Worm (Caenorhabditis elegans) whole organism, L1 larva: ENCODE measurements around the gene cyn-16.
A peak's percentile ranks its signal among the peaks of the same experiment; 100 is the strongest.

Experiments used
- C04F5.9 ChIP-seq: sonication (generic microtip); optimal IDR thresholded peaks from 2 replicates; lab custom pipeline; 2016; ENCODE audit warnings: missing genetic modification characterization, missing compliant biosample characterization
- C16A3.4 ChIP-seq: fragments of 150-350 bp; optimal IDR thresholded peaks from 2 replicates; lab custom pipeline; 2014; ENCODE audit warnings: missing biosample characterization, missing genetic modification characterization
- C34B4.2 ChIP-seq: sonication (generic microtip); optimal IDR thresholded peaks from 2 replicates; lab custom pipeline; 2017; ENCODE audit warnings: mild to moderate bottlenecking, missing genetic modification characterization, missing compliant biosample characterization
- F16B12.6 ChIP-seq: fragments of 150-350 bp; optimal IDR thresholded peaks from 2 replicates; lab custom pipeline; 2014; ENCODE audit warnings: missing biosample characterization, missing genetic modification characterization
- Y116A8C.19 ChIP-seq: sonication (generic microtip); optimal IDR thresholded peaks from 2 replicates; lab custom pipeline; 2016; ENCODE audit warnings: missing compliant biosample characterization, missing genetic modification characterization, borderline replicate concordance
- aha-1 ChIP-seq: fragments of 150-350 bp; optimal IDR thresholded peaks from 2 replicates; lab custom pipeline; 2014; ENCODE audit warnings: missing biosample characterization, missing genetic modification characterization
- ama-1 ChIP-seq: fragments of 150-350 bp; optimal IDR thresholded peaks from 2 replicates; lab custom pipeline; 2014
- blmp-1 ChIP-seq: fragments of 150-350 bp; optimal IDR thresholded peaks from 2 replicates; lab custom pipeline; 2014; ENCODE audit warnings: missing biosample characterization, missing genetic modification characterization
- ceh-8 ChIP-seq: fragments of 200-800 bp; sonication (Bioruptor generic); optimal IDR thresholded peaks from 2 replicates; lab custom pipeline; 2018; ENCODE audit warnings: mild to moderate bottlenecking, missing genetic modification characterization, moderate library complexity, missing compliant biosample characterization
- ceh-82 ChIP-seq, 3 experiments: fragments of 150-350 bp in 1 of 3; sonication (generic microtip) in 2 of 3; optimal IDR thresholded peaks; 2 replicates each; lab custom pipeline; 2014 to 2017; ENCODE audit warnings: missing biosample characterization in 3 of 3, missing genetic modification characterization in 3 of 3
- ceh-88 ChIP-seq: fragments of 200-800 bp; sonication (Bioruptor generic); IDR thresholded peaks from 2 replicates; pipeline ENCODE4 v1.3.6; 2022; ENCODE audit warnings: missing genetic modification characterization, missing compliant biosample characterization
- ceh-90 ChIP-seq: sonication (generic microtip); optimal IDR thresholded peaks from 2 replicates; lab custom pipeline; 2016; ENCODE audit warnings: missing genetic modification characterization, missing compliant biosample characterization
- ces-1 ChIP-seq: fragments of 150-350 bp; optimal IDR thresholded peaks from 2 replicates; lab custom pipeline; 2014; ENCODE audit warnings: missing biosample characterization, missing genetic modification reagents, missing genetic modification characterization
- dpl-1 ChIP-seq, 3 experiments: fragments of 150-350 bp in 2 of 3; sonication (generic microtip) in 1 of 3; optimal IDR thresholded peaks; 2 replicates each; lab custom pipeline; 2014 to 2017; ENCODE audit warnings: missing biosample characterization in 3 of 3, missing genetic modification characterization in 3 of 3, missing genetic modification reagents in 3 of 3
- efl-1 ChIP-seq, 4 experiments: fragments of 150-350 bp; optimal IDR thresholded peaks in 3 of 4; peaks in 1 of 4; 1 replicate in 1 of 4; 2 replicates in 3 of 4; lab custom pipeline; 2014; ENCODE audit warnings: missing biosample characterization in 2 of 4, missing genetic modification characterization in 2 of 4, missing genetic modification reagents in 2 of 4
- efl-3 ChIP-seq: fragments of 200-800 bp; sonication (Bioruptor generic); optimal IDR thresholded peaks from 2 replicates; lab custom pipeline; 2018; ENCODE audit warnings: mild to moderate bottlenecking, missing genetic modification characterization, missing compliant biosample characterization
- ets-5 ChIP-seq: fragments of 200-800 bp; sonication (Bioruptor generic); IDR thresholded peaks from 2 replicates; pipeline ENCODE4 v1.3.6; 2022; ENCODE audit warnings: missing genetic modification characterization, missing compliant biosample characterization
- fkh-10 ChIP-seq: sonication (generic microtip); optimal IDR thresholded peaks from 2 replicates; lab custom pipeline; 2017; ENCODE audit warnings: missing biosample characterization, missing genetic modification reagents, missing genetic modification characterization
- fkh-4 ChIP-seq: sonication (generic microtip); optimal IDR thresholded peaks from 2 replicates; lab custom pipeline; 2016; ENCODE audit warnings: missing compliant biosample characterization, missing genetic modification characterization, borderline replicate concordance
- fkh-8 ChIP-seq: sonication (generic microtip); optimal IDR thresholded peaks from 2 replicates; lab custom pipeline; 2016; ENCODE audit warnings: mild to moderate bottlenecking, missing genetic modification characterization, missing compliant biosample characterization
- grh-1 ChIP-seq: fragments of 200-800 bp; sonication (Bioruptor generic); IDR thresholded peaks from 2 replicates; pipeline ENCODE4 v1.3.6; 2022; ENCODE audit warnings: missing genetic modification reagents, missing genetic modification characterization, missing compliant biosample characterization
- hlh-17 ChIP-seq: fragments of 200-800 bp; sonication (Bioruptor generic); optimal IDR thresholded peaks from 2 replicates; lab custom pipeline; 2018; ENCODE audit warnings: missing genetic modification characterization, mild to moderate bottlenecking, missing compliant biosample characterization, moderate library complexity, borderline replicate concordance
- hlh-4 ChIP-seq: sonication (generic microtip); optimal IDR thresholded peaks from 2 replicates; lab custom pipeline; 2016; ENCODE audit warnings: mild to moderate bottlenecking, missing genetic modification characterization, missing compliant biosample characterization
- hpl-2 ChIP-seq: fragments of 150-350 bp; optimal IDR thresholded peaks from 2 replicates; lab custom pipeline; 2014; ENCODE audit warnings: missing biosample characterization, missing genetic modification reagents, missing genetic modification characterization
- irx-1 ChIP-seq: sonication (generic microtip); optimal IDR thresholded peaks from 2 replicates; lab custom pipeline; 2016; ENCODE audit warnings: missing genetic modification characterization, missing compliant biosample characterization
- lin-14 ChIP-seq: fragments of 200-800 bp; sonication (Bioruptor generic); optimal IDR thresholded peaks from 2 replicates; lab custom pipeline; 2018; ENCODE audit warnings: mild to moderate bottlenecking, missing genetic modification characterization, moderate library complexity, missing compliant biosample characterization
- lin-15B ChIP-seq: fragments of 150-350 bp; sonication (generic microtip); optimal IDR thresholded peaks from 3 replicates; lab custom pipeline; 2014; ENCODE audit warnings: missing biosample characterization, missing genetic modification characterization
- lin-39 ChIP-seq: fragments of 150-350 bp; optimal IDR thresholded peaks from 2 replicates; lab custom pipeline; 2014; ENCODE audit warnings: missing biosample characterization, missing genetic modification reagents, missing genetic modification characterization
- lir-3 ChIP-seq: sonication (generic microtip); optimal IDR thresholded peaks from 2 replicates; lab custom pipeline; 2016; ENCODE audit warnings: mild to moderate bottlenecking, missing genetic modification characterization, moderate library complexity, missing compliant biosample characterization; ENCODE audit not compliant: poor library complexity
- lsy-2 ChIP-seq, 2 experiments: fragments of 150-350 bp; optimal IDR thresholded peaks; 2 replicates each; lab custom pipeline; 2014; ENCODE audit warnings: missing biosample characterization in 2 of 2, missing genetic modification characterization in 2 of 2
- mab-9 ChIP-seq: fragments of 200-800 bp; sonication (Bioruptor generic); IDR thresholded peaks from 2 replicates; pipeline ENCODE4 v1.3.6; 2022; ENCODE audit warnings: missing genetic modification reagents, missing genetic modification characterization, missing compliant biosample characterization
- mdl-1 ChIP-seq, 2 experiments: fragments of 150-350 bp; optimal IDR thresholded peaks; 2 replicates each; lab custom pipeline; 2014 to 2017; ENCODE audit warnings: missing biosample characterization in 2 of 2, missing genetic modification characterization in 2 of 2, inconsistent platforms in 1 of 2
- mep-1 ChIP-seq: fragments of 150-350 bp; optimal IDR thresholded peaks from 2 replicates; lab custom pipeline; 2014; ENCODE audit warnings: missing biosample characterization, missing genetic modification characterization
- nhr-11 ChIP-seq: fragments of 150-350 bp; optimal IDR thresholded peaks from 2 replicates; lab custom pipeline; 2014; ENCODE audit warnings: missing biosample characterization, missing genetic modification characterization
- nhr-28 ChIP-seq: fragments of 150-350 bp; optimal IDR thresholded peaks from 2 replicates; lab custom pipeline; 2014; ENCODE audit warnings: missing biosample characterization, missing genetic modification characterization
- nhr-76 ChIP-seq: sonication (generic microtip); optimal IDR thresholded peaks from 2 replicates; lab custom pipeline; 2017; ENCODE audit warnings: missing biosample characterization, missing genetic modification characterization
- nhr-77 ChIP-seq: fragments of 150-350 bp; optimal IDR thresholded peaks from 2 replicates; lab custom pipeline; 2014; ENCODE audit warnings: missing biosample characterization, missing genetic modification characterization
- nhr-85 ChIP-seq: sonication (generic microtip); peaks from one replicate; lab custom pipeline; 2016; ENCODE audit warnings: missing genetic modification characterization, inconsistent platforms, missing compliant biosample characterization
- pax-3 ChIP-seq: fragments of 200-800 bp; sonication (Bioruptor generic); optimal IDR thresholded peaks from 2 replicates; lab custom pipeline; 2018; ENCODE audit warnings: mild to moderate bottlenecking, missing genetic modification characterization, moderate library complexity, missing compliant biosample characterization
- snpc-4 ChIP-seq: fragments of 150-350 bp; optimal IDR thresholded peaks from 2 replicates; lab custom pipeline; 2014; ENCODE audit warnings: missing biosample characterization, missing genetic modification characterization
- snu-23 ChIP-seq: sonication (generic microtip); optimal IDR thresholded peaks from 2 replicates; lab custom pipeline; 2016; ENCODE audit warnings: missing genetic modification characterization, missing compliant biosample characterization
- sup-37 ChIP-seq: fragments of 200-800 bp; sonication (Bioruptor generic); optimal IDR thresholded peaks from 2 replicates; lab custom pipeline; 2018; ENCODE audit warnings: mild to moderate bottlenecking, missing genetic modification characterization, missing compliant biosample characterization
- tbx-2 ChIP-seq: sonication (generic microtip); optimal IDR thresholded peaks from 2 replicates; lab custom pipeline; 2016; ENCODE audit warnings: missing genetic modification characterization, missing compliant biosample characterization
- tlp-1 ChIP-seq: fragments of 150-350 bp; optimal IDR thresholded peaks from 2 replicates; lab custom pipeline; 2014; ENCODE audit warnings: missing biosample characterization, missing genetic modification characterization
- unc-130 ChIP-seq: fragments of 150-350 bp; optimal IDR thresholded peaks from 2 replicates; lab custom pipeline; 2017; ENCODE audit warnings: missing biosample characterization, missing genetic modification characterization, inconsistent platforms
- unc-62 ChIP-seq: fragments of 150-350 bp; optimal IDR thresholded peaks from 2 replicates; lab custom pipeline; 2014; ENCODE audit warnings: missing biosample characterization, missing genetic modification reagents, missing genetic modification characterization
- unc-98 ChIP-seq: fragments of 200-800 bp; sonication (Bioruptor generic); IDR thresholded peaks from 2 replicates; pipeline ENCODE4 v1.3.6; 2022; ENCODE audit warnings: missing genetic modification characterization, missing compliant biosample characterization
- vab-15 ChIP-seq: sonication (generic microtip); optimal IDR thresholded peaks from 2 replicates; lab custom pipeline; 2017; ENCODE audit warnings: missing genotype, mild to moderate bottlenecking, missing genetic modification characterization, missing compliant biosample characterization
- xbp-1 ChIP-seq: sonication (generic microtip); optimal IDR thresholded peaks from 2 replicates; lab custom pipeline; 2016; ENCODE audit warnings: missing genetic modification characterization, missing compliant biosample characterization
- zag-1 ChIP-seq: fragments of 150-350 bp; optimal IDR thresholded peaks from 2 replicates; lab custom pipeline; 2014; ENCODE audit warnings: missing biosample characterization, missing genetic modification characterization
- ztf-11 ChIP-seq, 2 experiments: sonication (generic microtip); optimal IDR thresholded peaks; 2 replicates each; lab custom pipeline; 2016 to 2017; ENCODE audit warnings: missing genetic modification characterization in 2 of 2, missing biosample characterization in 1 of 2, missing compliant biosample characterization in 1 of 2

The cyn-16 gene

DNA sequence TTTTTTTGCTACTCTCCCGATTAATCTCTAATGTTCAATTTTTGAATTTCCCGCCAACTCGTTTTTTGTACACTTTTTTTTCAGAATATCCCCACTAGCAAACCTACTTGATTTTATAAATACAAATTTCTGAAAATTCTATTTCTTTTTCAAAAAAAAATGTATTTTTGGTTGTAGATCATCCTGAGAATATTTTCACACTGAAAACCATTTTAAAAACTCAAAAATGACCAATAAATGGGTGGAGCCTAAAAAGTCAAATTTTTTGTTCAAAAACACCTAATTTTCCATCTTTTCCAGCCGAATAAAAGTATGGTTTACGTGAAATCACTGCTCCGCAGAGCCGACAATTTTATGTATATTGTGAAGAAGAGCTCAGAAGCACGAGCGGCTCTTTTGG, 47.8 kb downstream of the cyn-16 start, which contains the start of gene Y17G7B.3:
Gene Y17G7B.3, plus strand, starts transcription at position 301 of the 400 bp plus-strand sequence.
- TF ChIP-seq zag-1 (tag; lab: Kevin White, UChicago) (no peak), mdl-1 (tag; optimal IDR thresholded peaks at IDR 0.05; lab: Kevin White, UChicago) (no peak), lsy-2 (tag; optimal IDR thresholded peaks at IDR 0.05; lab: Kevin White, UChicago) (no peak), unc-62 (GFP tag; lab: Kevin White, UChicago) (no peak), efl-1 (optimal IDR thresholded peaks at IDR 0.05; lab: Kevin White, UChicago) (no peak), efl-1 (GFP tag; optimal IDR thresholded peaks at IDR 0.05 in 1 of 2; lab: Kevin White, UChicago) (no peak), dpl-1 (GFP tag; optimal IDR thresholded peaks at IDR 0.05; lab: Kevin White, UChicago) (no peak), C04F5.9 (no peak), nhr-11 (tag; lab: Kevin White, UChicago) (no peak), unc-98 (GFP tag; lab: Robert Waterston, UW) (no peak)

ce11 chrII:11980110-11980509, 56.4 kb downstream of the cyn-16 start:
- TF ChIP-seq vab-15 (peak; percentile 77), tlp-1 (tag; lab: Kevin White, UChicago) (no peak), lin-15B (tag; lab: Kevin White, UChicago) (peak; percentile 87), ztf-11 (tag; optimal IDR thresholded peaks at IDR 0.05; lab: Kevin White, UChicago) (peak in 1 of 2 experiments; percentile 87), zag-1 (tag; lab: Kevin White, UChicago) (no peak), efl-3 (GFP tag; lab: Kevin White, UChicago) (peak; percentile 47), grh-1 (GFP tag; lab: Robert Waterston, UW) (peak; percentile 75), ets-5 (no peak), C16A3.4 (tag; lab: Kevin White, UChicago) (peak; percentile 81), unc-62 (GFP tag; lab: Kevin White, UChicago) (no peak), nhr-11 (tag; lab: Kevin White, UChicago) (peak; percentile 90), lsy-2 (tag; optimal IDR thresholded peaks at IDR 0.05; lab: Kevin White, UChicago) (peak; percentile 93 to 94), blmp-1 (tag; lab: Kevin White, UChicago) (peak; percentile 56), pax-3 (tag; lab: Kevin White, UChicago) (peak; percentile 87), snpc-4 (no peak), mep-1 (tag; lab: Kevin White, UChicago) (peak; percentile 93), mab-9 (peak; percentile 80), ces-1 (GFP tag; lab: Kevin White, UChicago) (peak; percentile 77), tbx-2 (peak; percentile 89), lir-3 (no peak), ceh-8 (peak; percentile 90), nhr-28 (tag; lab: Kevin White, UChicago) (no peak), xbp-1 (peak; percentile 92), ceh-90 (peak; percentile 40), ama-1 (lab: Kevin White, UChicago) (no peak), lin-39 (tag; lab: Kevin White, UChicago) (peak; percentile 45), irx-1 (tag; lab: Kevin White, UChicago) (peak; percentile 33), F16B12.6 (tag; lab: Kevin White, UChicago) (peak; percentile 34), fkh-8 (tag; lab: Kevin White, UChicago) (peak; percentile 96), fkh-10 (GFP tag; lab: Kevin White, UChicago) (peak; percentile 80), hlh-4 (peak; percentile 61), snu-23 (GFP tag; lab: Kevin White, UChicago) (peak; percentile 90), sup-37 (GFP tag; lab: Kevin White, UChicago) (no peak), ceh-88 (GFP tag; lab: Robert Waterston, UW) (peak; percentile 89), C34B4.2 (no peak), Y116A8C.19 (tag; lab: Kevin White, UChicago) (no peak), hpl-2 (GFP tag; lab: Kevin White, UChicago) (no peak), nhr-77 (peak; percentile 61), aha-1 (tag; lab: Kevin White, UChicago) (no peak), hlh-17 (GFP tag; lab: Kevin White, UChicago) (no peak), nhr-85 (tag; lab: Kevin White, UChicago) (peak; percentile 91), ceh-82 (tag; optimal IDR thresholded peaks at IDR 0.05; lab: Kevin White, UChicago) (peak; percentile 88 to 92 (median 90)), lin-14 (GFP tag; lab: Kevin White, UChicago) (peak; percentile 95), nhr-76 (tag; lab: Kevin White, UChicago) (no peak), unc-130 (tag; lab: Kevin White, UChicago) (peak; percentile 95), fkh-4 (tag; lab: Kevin White, UChicago) (peak; percentile 53)
